Worm (Caenorhabditis elegans) whole organism, early embryonic: ENCODE data around the gene chil-22.

Experiments
- B0310.2 ChIP-seq: sonication (generic microtip); optimal IDR thresholded peaks from 2 replicates; lab custom pipeline; 2016; ENCODE audit warnings: mild to moderate bottlenecking, missing genetic modification characterization, missing compliant biosample characterization
- F13C5.2 ChIP-seq: sonication (generic microtip); optimal IDR thresholded peaks from 2 replicates; lab custom pipeline; 2017; ENCODE audit warnings: mild to moderate bottlenecking, missing genetic modification characterization, inconsistent platforms, missing compliant biosample characterization
- aly-1 ChIP-seq: sonication (generic microtip); optimal IDR thresholded peaks from 2 replicates; lab custom pipeline; 2016; ENCODE audit warnings: missing genetic modification characterization, missing compliant biosample characterization
- ama-1 ChIP-seq: fragments of 150-350 bp; optimal IDR thresholded peaks from 2 replicates; lab custom pipeline; 2014
- ceh-13 ChIP-seq: fragments of 200-800 bp; sonication (Bioruptor generic); optimal IDR thresholded peaks from 2 replicates; lab custom pipeline; 2018; ENCODE audit warnings: mild to moderate bottlenecking, missing genetic modification characterization, missing compliant biosample characterization
- ceh-36 ChIP-seq: sonication (generic microtip); optimal IDR thresholded peaks from 2 replicates; lab custom pipeline; 2016; ENCODE audit warnings: missing genetic modification characterization, inconsistent platforms, missing compliant biosample characterization
- ets-7 ChIP-seq: sonication (generic microtip); optimal IDR thresholded peaks from 2 replicates; lab custom pipeline; 2016; ENCODE audit warnings: missing genotype, missing genetic modification characterization, missing compliant biosample characterization
- flt-1 ChIP-seq: fragments of 200-800 bp; sonication (Bioruptor generic); IDR thresholded peaks from 2 replicates; pipeline ENCODE4 v1.3.6; 2022; ENCODE audit warnings: missing genetic modification characterization, missing compliant biosample characterization
- hmbx-1 ChIP-seq: sonication (generic microtip); optimal IDR thresholded peaks from 2 replicates; lab custom pipeline; 2016; ENCODE audit warnings: mild to moderate bottlenecking, missing genetic modification characterization, missing compliant biosample characterization
- hmg-4 ChIP-seq: fragments of 200-800 bp; sonication (Bioruptor generic); optimal IDR thresholded peaks from 2 replicates; lab custom pipeline; 2018; ENCODE audit warnings: mild to moderate bottlenecking, missing genetic modification characterization, missing compliant biosample characterization
- hnd-1 ChIP-seq: sonication (generic microtip); optimal IDR thresholded peaks from 2 replicates; lab custom pipeline; 2016; ENCODE audit warnings: missing genetic modification characterization, missing compliant biosample characterization
- pes-1 ChIP-seq: fragments of 200-800 bp; sonication (Bioruptor generic); IDR thresholded peaks from 2 replicates; pipeline ENCODE4 v1.3.6; 2022; ENCODE audit warnings: missing genetic modification reagents, missing genetic modification characterization, missing compliant biosample characterization
- scrt-1 ChIP-seq: fragments of 200-800 bp; sonication (Bioruptor generic); IDR thresholded peaks from 2 replicates; pipeline ENCODE4 v1.3.6; 2022; ENCODE audit warnings: missing genetic modification characterization, missing compliant biosample characterization
- sea-1 ChIP-seq: fragments of 200-800 bp; sonication (Bioruptor generic); conservative IDR thresholded peaks from 2 replicates; pipeline ENCODE4 v1.3.6; 2022; ENCODE audit warnings: missing genetic modification characterization, missing compliant biosample characterization
- tbx-11 ChIP-seq: fragments of 200-800 bp; sonication (Bioruptor generic); IDR thresholded peaks from 2 replicates; pipeline ENCODE4 v1.3.6; 2022; ENCODE audit warnings: missing genetic modification characterization, missing compliant biosample characterization
- tbx-37 ChIP-seq: fragments of 200-800 bp; sonication (Bioruptor generic); conservative IDR thresholded peaks from 2 replicates; pipeline ENCODE4 v1.3.6; 2022; ENCODE audit warnings: missing genetic modification reagents, missing genetic modification characterization, missing compliant biosample characterization
- tra-4 ChIP-seq: sonication (generic microtip); optimal IDR thresholded peaks from 2 replicates; lab custom pipeline; 2017; ENCODE audit warnings: missing genetic modification characterization, missing compliant biosample characterization

Gene chil-22

ce11 chrII:9418843-9419532 lies 47.0 kb downstream of the chil-22 start:
- TF ChIP-seq ama-1, result no peak
- TF ChIP-seq scrt-1 (GFP tag; lab: Robert Waterston, UW), result no peak
- TF ChIP-seq aly-1, result no peak
- no peak for TF ChIP-seq ceh-13 (GFP tag; lab: Kevin White, UChicago)
- TF ChIP-seq hmg-4 (GFP tag; lab: Kevin White, UChicago), result no peak
- no peak for TF ChIP-seq hnd-1
- no peak for TF ChIP-seq hmbx-1
- TF ChIP-seq flt-1 (GFP tag; lab: Robert Waterston, UW), result no peak
- no peak for TF ChIP-seq pes-1 (GFP tag; lab: Robert Waterston, UW)
- TF ChIP-seq F13C5.2 (tag; lab: Kevin White, UChicago), result no peak
- TF ChIP-seq ceh-36, result no peak
- no peak for TF ChIP-seq tbx-37 (GFP tag; lab: Robert Waterston, UW)
- no peak for TF ChIP-seq tbx-11
- no peak for TF ChIP-seq ets-7 (tag; lab: Kevin White, UChicago)
- no peak for TF ChIP-seq sea-1 (GFP tag; lab: Robert Waterston, UW)
- no peak for TF ChIP-seq tra-4 (tag; lab: Kevin White, UChicago)
- no peak for TF ChIP-seq B0310.2 (tag; lab: Kevin White, UChicago)

- TF ChIP-seq scrt-1 (GFP tag; lab: Robert Waterston, UW) (no peak), pes-1 (GFP tag; lab: Robert Waterston, UW) (no peak), aly-1 (no peak), hmbx-1 (no peak), flt-1 (GFP tag; lab: Robert Waterston, UW) (no peak), sea-1 (GFP tag; lab: Robert Waterston, UW) (no peak), ceh-13 (GFP tag; lab: Kevin White, UChicago) (no peak)
Measured at ce11 chrII:9418065-9418567, 47.9 kb downstream of the chil-22 start, which contains the start of the genes M176.4 and M176.16. Gene M176.4 (plus strand): TSS chrII:9418365. Gene M176.16 (plus strand): TSS chrII:9418517.

- no peak for TF ChIP-seq tbx-11
- TF ChIP-seq hmbx-1, result no peak
- TF ChIP-seq B0310.2 (tag; lab: Kevin White, UChicago), result no peak
- no peak for TF ChIP-seq tra-4 (tag; lab: Kevin White, UChicago)
- no peak for TF ChIP-seq aly-1
- no peak for TF ChIP-seq F13C5.2 (tag; lab: Kevin White, UChicago)
- TF ChIP-seq tbx-37 (GFP tag; lab: Robert Waterston, UW), result no peak
- TF ChIP-seq ceh-13 (GFP tag; lab: Kevin White, UChicago), result no peak
- TF ChIP-seq ama-1, result no peak
- no peak for TF ChIP-seq pes-1 (GFP tag; lab: Robert Waterston, UW)
- no peak for TF ChIP-seq hmg-4 (GFP tag; lab: Kevin White, UChicago)
- no peak for TF ChIP-seq ceh-36
- TF ChIP-seq scrt-1 (GFP tag; lab: Robert Waterston, UW), result no peak
- no peak for TF ChIP-seq sea-1 (GFP tag; lab: Robert Waterston, UW)
- TF ChIP-seq flt-1 (GFP tag; lab: Robert Waterston, UW), result no peak
- no peak for TF ChIP-seq hnd-1
Measured at ce11 chrII:9416381-9417276, 49.4 kb downstream of the chil-22 start, which contains the start of the genes gss-1 and chch-3. Gene gss-1 (minus strand): TSS chrII:9416431. Gene chch-3 (plus strand): TSS chrII:9417013.
